Worm (Caenorhabditis elegans): Measurements from ENCODE around the gene rgr-1.
A peak's percentile ranks its signal among the peaks of the same experiment; 100 is the strongest.

rgr-1 gene

DNA sequence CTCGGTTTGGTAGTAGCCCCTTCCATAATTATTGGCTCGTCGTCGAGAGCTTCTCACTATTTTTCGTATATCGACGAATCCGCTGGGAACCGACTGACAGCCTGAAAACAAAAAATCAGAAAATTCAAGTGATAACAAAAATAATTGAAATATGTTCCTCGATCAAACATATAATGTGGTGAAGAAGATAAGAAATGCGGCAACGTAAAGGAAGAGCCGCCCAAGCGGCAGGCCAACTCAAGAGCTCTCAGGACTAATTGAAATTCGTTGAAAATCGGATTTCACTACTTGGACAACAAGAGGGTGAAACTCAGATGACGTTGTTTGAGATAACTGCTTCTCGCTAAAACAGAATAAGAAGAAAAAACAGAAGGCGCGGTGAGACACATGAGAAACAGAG, 3.5 kb upstream of the rgr-1 start, which contains the start of gene slc-17.2:
Gene slc-17.2 (minus strand): TSS at position 101 of the 400 bp plus-strand sequence.
- TF ChIP-seq hlh-30 (tag; optimal IDR thresholded peaks at IDR 0.05; ENCODE audit: insufficient read depth): no peak
- no peak for TF ChIP-seq ceh-14 (tag; optimal IDR thresholded peaks at IDR 0.05)
- TF ChIP-seq ceh-6 (GFP tag; optimal IDR thresholded peaks at IDR 0.05): no peak
- no peak for TF ChIP-seq tbx-7 (tag; optimal IDR thresholded peaks at IDR 0.05)
- no peak for TF ChIP-seq unc-55 (GFP tag; optimal IDR thresholded peaks at IDR 0.05)
- TF ChIP-seq K09A11.1 (tag; optimal IDR thresholded peaks at IDR 0.05; ENCODE audit: insufficient read depth): no peak
- no peak for TF ChIP-seq syd-9 (tag; optimal IDR thresholded peaks at IDR 0.05)
- no peak for TF ChIP-seq ama-1 (optimal IDR thresholded peaks at IDR 0.05)
- TF ChIP-seq tbx-2 (tag; optimal IDR thresholded peaks at IDR 0.05): no peak
- TF ChIP-seq unc-86 (tag; optimal IDR thresholded peaks at IDR 0.05): no peak
- TF ChIP-seq unc-42 (tag; optimal IDR thresholded peaks at IDR 0.05): no peak
- no peak for TF ChIP-seq dve-1 (tag; optimal IDR thresholded peaks at IDR 0.05)

DNA sequence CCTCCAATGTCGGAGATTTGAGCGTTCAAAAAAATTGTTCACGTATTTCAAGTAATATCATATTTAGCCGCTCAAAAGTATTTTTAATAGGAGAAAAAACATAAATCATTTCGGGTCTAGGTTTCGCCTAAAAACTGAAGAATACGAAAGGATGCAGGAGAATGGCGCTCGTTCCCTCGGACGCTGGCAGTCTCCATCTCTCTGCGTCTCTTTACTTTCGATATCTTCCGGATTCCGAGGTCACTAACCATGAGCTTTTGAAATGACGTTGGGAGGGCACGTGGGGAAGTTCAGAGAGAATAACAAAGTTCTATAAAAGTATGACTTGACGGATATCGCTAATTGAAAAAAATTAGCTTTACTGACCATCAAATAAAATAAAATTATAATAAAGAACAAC, 2.6 kb upstream of the rgr-1 start:
- TF ChIP-seq dmd-4 (tag; optimal IDR thresholded peaks at IDR 0.05; ENCODE audit: borderline replicate concordance) (no peak), ceh-6 (GFP tag; optimal IDR thresholded peaks at IDR 0.05) (no peak), unc-3 (GFP tag; conservative IDR thresholded peaks at IDR 0.05) (no peak), unc-3 (tag; optimal IDR thresholded peaks at IDR 0.05) (no peak), nhr-11 (tag; optimal IDR thresholded peaks at IDR 0.05) (no peak), K09A11.1 (tag; optimal IDR thresholded peaks at IDR 0.05; ENCODE audit: insufficient read depth) (no peak), hlh-15 (tag; optimal IDR thresholded peaks at IDR 0.05) (no peak), madf-2 (tag; optimal IDR thresholded peaks at IDR 0.05) (no peak), ceh-30 (tag; optimal IDR thresholded peaks at IDR 0.05) (no peak), tbx-2 (tag; optimal IDR thresholded peaks at IDR 0.05) (no peak), dve-1 (tag; optimal IDR thresholded peaks at IDR 0.05) (no peak), ceh-48 (tag; optimal IDR thresholded peaks at IDR 0.05) (no peak), elt-2 (tag; optimal IDR thresholded peaks at IDR 0.05) (no peak), sdc-2 (tag; optimal IDR thresholded peaks at IDR 0.05) (no peak), sox-2 (GFP tag; IDR thresholded peaks at IDR 0.05) (no peak)

DNA sequence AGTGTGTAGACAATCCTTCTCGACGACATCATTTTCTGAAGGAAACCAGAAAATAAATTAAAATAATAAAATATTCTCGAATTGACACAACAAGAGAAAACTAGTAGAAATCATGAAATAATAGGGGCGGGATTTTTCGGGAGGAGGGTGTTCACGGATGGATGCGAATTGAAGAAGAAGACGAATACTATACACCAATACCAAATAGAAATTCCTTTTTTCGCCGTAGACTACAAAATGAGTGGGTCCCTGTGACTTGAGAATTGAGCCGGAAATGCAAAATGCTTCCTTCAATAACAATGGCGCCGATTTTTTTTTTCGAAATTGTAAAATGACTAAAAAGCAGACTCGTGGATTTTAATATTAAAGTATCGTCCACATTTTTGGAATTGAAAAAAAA, 7.5 kb downstream of the rgr-1 start, which contains the start of gene nlp-48:
Gene nlp-48 (minus strand): TSS at position 101 of the 400 bp plus-strand sequence.
- TF ChIP-seq zip-5 (tag; optimal IDR thresholded peaks at IDR 0.05) (no peak), lim-6 (tag; optimal IDR thresholded peaks at IDR 0.05) (no peak), Y22D7AL.16 (tag; optimal IDR thresholded peaks at IDR 0.05) (no peak), ahr-1 (tag; optimal IDR thresholded peaks at IDR 0.05) (no peak)

DNA sequence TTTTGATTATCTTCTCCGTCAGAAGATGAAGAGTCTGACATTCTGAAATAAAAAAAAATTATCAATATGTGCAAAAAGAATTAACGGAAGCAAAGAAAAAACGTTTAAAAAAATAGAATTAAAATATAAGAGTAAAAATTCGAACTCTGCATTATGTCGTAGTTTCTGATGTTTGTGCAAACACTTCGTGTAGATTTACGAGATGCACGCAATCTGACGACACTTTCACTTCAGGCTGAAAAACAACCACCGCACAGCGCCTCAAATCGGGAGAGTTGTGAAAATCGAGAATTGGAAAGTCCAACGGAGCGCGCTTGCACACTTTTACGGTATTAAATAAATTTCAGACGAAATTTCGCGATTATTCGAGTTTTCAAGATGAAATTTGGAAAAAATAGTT, 13.1 kb downstream of the rgr-1 start, which contains the start of gene T26G10.1:
Gene T26G10.1 (minus strand): TSS at position 42 of the 400 bp plus-strand sequence.
- peak; percentile 9 for TF ChIP-seq unc-42 (tag; optimal IDR thresholded peaks at IDR 0.05)
- peak; percentile 13 for TF ChIP-seq nfya-1 (tag; optimal IDR thresholded peaks at IDR 0.05)
- peak; percentile 4 for TF ChIP-seq ceh-31 (tag; optimal IDR thresholded peaks at IDR 0.05)
- no peak for TF ChIP-seq hlh-15 (tag; optimal IDR thresholded peaks at IDR 0.05)
- TF ChIP-seq elt-2 (tag; optimal IDR thresholded peaks at IDR 0.05): peak; percentile 20
- TF ChIP-seq pax-1 (tag; optimal IDR thresholded peaks at IDR 0.05): no peak

DNA sequence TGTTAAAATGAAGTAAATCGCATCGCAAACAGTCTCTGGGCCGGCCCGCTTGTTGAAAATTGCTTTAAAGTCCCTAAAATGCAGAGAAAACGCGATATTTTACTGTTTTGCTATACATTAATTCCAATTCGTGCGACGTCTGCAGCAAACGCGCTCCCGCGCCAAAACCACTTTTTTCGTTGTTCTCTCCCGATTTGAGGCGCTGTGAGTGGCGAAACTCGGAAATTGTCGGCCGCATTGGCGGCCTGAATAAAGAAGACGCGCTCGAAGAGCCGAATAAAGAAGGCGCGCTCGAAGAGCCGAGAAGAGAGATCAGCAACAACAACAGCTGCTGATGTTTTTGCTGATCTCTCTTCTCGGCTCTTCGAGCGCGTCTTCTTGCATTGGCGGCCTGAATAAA, 14.8 kb downstream of the rgr-1 start:
- TF ChIP-seq ceh-31 (tag; optimal IDR thresholded peaks at IDR 0.05): peak; percentile 49

DNA sequence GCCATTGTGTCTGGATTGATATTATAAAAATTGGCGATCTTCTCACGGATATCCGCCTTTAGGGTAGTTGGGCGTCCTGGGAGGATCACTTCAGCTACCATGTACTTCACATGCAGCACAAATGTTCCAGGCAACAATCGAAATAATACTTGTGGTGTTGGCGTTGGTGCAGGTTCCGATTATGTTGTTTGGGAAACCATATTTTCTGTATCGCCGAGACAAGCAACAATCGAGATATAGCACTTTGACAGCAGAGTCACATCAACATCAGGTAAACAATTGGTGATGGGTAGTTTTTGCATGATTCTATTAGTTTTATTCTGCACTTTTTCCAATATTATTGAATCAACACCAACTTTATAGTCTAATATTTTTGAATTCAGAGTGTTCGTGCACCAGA, 19.8 kb downstream of the rgr-1 start, which contains the start of gene T26G10.3:
Gene T26G10.3 (minus strand): TSS at position 101 of the 400 bp plus-strand sequence.
- no peak for TF ChIP-seq rnt-1 (tag; optimal IDR thresholded peaks at IDR 0.05)
- TF ChIP-seq elt-4 (tag; optimal IDR thresholded peaks at IDR 0.05): no peak
- no peak for TF ChIP-seq dmd-4 (tag; optimal IDR thresholded peaks at IDR 0.05; ENCODE audit: borderline replicate concordance)
- no peak for TF ChIP-seq dve-1 (tag; optimal IDR thresholded peaks at IDR 0.05)
- no peak for TF ChIP-seq ztf-16 (tag; optimal IDR thresholded peaks at IDR 0.05)
- no peak for TF ChIP-seq npax-4 (tag; optimal IDR thresholded peaks at IDR 0.05)
- TF ChIP-seq tbx-7 (tag; optimal IDR thresholded peaks at IDR 0.05): no peak
- TF ChIP-seq C08G9.2 (tag; optimal IDR thresholded peaks at IDR 0.05): no peak
- no peak for TF ChIP-seq pat-9 (tag; optimal IDR thresholded peaks at IDR 0.05)
- TF ChIP-seq sox-4 (tag; optimal IDR thresholded peaks at IDR 0.05): no peak
- TF ChIP-seq unc-42 (tag; optimal IDR thresholded peaks at IDR 0.05): no peak
- no peak for TF ChIP-seq C38D4.7 (GFP tag; optimal IDR thresholded peaks at IDR 0.05)
- TF ChIP-seq lim-6 (tag; optimal IDR thresholded peaks at IDR 0.05): no peak
- no peak for TF ChIP-seq sox-2 (GFP tag; IDR thresholded peaks at IDR 0.05)
- TF ChIP-seq unc-86 (tag; optimal IDR thresholded peaks at IDR 0.05): no peak
- TF ChIP-seq unc-3 (GFP tag; conservative IDR thresholded peaks at IDR 0.05): no peak
- TF ChIP-seq unc-3 (tag; optimal IDR thresholded peaks at IDR 0.05): no peak
- no peak for TF ChIP-seq ceh-24 (tag; optimal IDR thresholded peaks at IDR 0.05)

Data from whole organism, late embryonic.